Fruit fly (Drosophila melanogaster) whole organism: Measurements from ENCODE around the gene CG15743.

ENCODE experiments used
- pan ChIP-seq: fragments of >200 bp; optimal IDR thresholded peaks from 2 replicates; lab custom pipeline; 2017
- usp ChIP-seq: fragments of >200 bp; optimal IDR thresholded peaks from 2 replicates; lab custom pipeline; 2017; ENCODE audit warnings: missing biosample characterization, missing genetic modification characterization, mixed read lengths

DNA sequence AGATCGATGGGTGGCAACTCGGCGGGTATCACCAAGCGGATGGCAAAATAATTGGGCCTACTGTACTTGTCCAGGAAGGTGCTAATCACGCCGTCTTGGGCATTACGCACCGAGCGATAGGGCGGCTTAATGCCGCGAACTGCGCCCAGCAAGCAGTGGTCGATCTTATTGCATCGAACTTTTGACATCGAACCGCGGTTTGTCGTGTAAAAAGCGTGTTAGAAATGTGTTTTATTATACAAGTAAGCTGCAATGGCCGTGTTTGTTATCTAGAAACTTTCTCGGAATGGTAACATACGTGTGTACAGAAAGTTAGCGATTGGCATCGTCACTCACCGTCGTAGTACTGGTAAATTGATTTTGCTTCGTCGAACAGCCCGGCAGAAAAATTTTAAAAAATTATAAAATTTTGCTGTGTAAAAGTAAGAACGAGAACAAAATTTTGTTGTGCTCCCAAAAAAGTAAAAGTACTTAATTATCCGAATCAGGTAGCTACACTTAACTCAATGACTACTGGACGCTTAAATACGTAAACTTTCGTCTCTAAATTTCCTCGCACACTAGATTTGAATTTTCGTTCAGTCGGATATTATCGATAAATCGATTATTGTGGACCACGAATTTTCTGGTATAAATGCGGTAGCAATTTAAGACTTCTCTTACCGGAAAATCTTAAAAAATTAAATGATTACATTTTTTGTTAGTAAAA is 27.3 kb upstream of the CG15743 start, which contains the start of the genes mew and CG15742:
- TF ChIP-seq usp (GFP tag; lab: Kevin White, UChicago) (no peak), pan (no peak)
